Fruit fly (Drosophila melanogaster) S2 (cell line): ENCODE data around the gene CG6576.
A peak's percentile ranks its signal among the peaks of the same experiment; 100 is the strongest.

Experiments
- CG8478 ChIP-seq: fragments of >200 bp; optimal IDR thresholded peaks from 2 replicates; lab custom pipeline; 2018
- CTCF ChIP-seq, 2 experiments: fragments of >200 bp; optimal IDR thresholded peaks; 2 replicates each; lab custom pipeline; 2018

CG6576 gene

DNA sequence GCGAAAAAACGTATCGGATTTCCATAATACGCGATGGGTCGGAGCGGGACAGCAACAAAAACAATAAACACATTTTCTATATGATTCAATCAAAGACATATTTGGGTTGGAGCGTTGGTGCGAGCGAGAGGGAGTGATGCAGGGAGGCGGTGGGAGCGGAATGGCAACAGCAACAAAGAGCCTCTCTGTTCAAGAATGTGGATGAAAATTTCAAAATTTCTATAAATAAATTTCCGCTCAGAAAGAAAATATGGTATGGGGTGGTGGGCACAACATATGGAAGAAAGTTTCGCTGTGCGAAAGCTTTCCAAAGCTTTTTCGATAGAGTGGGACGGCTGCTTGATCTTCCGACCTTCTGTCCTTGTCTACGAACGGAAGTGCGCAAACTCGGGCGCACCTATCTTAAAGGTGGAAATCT is 14.7 kb upstream of the CG6576 start:
- TF ChIP-seq CG8478 (lab: Kevin White, UChicago) (no peak), CTCF (optimal IDR thresholded peaks at IDR 0.05; lab: Kevin White, UChicago) (no peak)

DNA sequence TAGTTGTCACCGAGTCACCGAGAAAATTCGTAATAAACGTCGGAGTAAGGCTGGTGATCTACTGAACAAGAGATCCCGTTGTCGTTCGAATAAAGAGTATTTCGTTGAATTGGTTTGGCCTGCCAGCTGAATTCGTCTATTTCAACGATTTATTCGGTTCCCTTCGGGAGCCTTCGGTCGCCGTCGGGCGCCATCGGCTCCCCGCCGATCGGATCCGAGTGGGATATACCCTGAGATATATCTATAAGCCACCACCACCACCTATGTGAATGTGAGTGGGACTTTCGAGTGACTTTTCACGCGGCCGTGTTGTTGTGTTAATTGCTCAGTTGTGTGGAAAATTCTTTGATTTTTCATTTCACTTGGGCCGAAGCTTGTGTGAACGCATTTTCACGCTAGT is 10.6 kb upstream of the CG6576 start, which contains the start of gene Prm:
Prm (minus strand) TSS at position 101 of the 400 bp plus-strand sequence.
- TF ChIP-seq CG8478 (lab: Kevin White, UChicago), result no peak
- TF ChIP-seq CTCF (optimal IDR thresholded peaks at IDR 0.05; lab: Kevin White, UChicago), result no peak

DNA sequence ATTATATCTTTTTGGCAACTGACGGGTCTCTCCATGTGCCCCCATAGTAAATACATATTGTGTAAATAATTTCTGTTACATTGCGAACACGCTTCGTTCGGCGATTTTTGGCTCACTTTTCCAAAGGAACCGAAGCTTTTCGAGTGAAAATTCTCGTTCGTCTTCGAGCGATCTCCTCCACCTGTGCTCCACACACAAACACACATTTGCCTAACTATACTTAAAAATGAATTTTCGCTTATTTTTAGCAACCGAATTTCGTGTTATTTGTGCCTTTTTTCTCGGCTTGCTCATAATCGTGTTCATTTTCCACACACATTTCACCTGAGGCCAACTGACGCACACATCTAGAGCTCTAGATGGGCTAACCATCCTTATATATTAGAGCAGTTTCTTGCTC is 9.3 kb upstream of the CG6576 start:
- TF ChIP-seq CTCF (optimal IDR thresholded peaks at IDR 0.05; lab: Kevin White, UChicago) (no peak), CG8478 (lab: Kevin White, UChicago) (no peak)

DNA sequence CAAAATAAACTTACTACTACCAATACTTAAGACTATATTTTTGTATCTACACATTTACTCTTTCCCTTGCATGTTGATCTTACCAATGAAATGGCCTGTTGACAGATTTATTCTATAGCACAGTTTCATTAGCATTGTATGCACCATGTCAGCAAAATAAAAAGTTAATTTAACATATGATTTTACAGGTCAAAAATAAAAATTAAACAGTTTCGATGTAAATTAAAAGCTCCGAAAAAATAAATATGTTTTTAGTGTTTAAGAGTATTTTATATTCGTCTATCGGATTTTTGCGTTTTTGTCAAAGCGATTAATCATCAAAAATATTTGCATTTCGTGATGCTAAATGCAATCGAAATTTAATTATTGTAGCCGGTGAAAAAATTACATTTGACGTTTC is 7.5 kb upstream of the CG6576 start:
- no peak for TF ChIP-seq CTCF (optimal IDR thresholded peaks at IDR 0.05; lab: Kevin White, UChicago)
- TF ChIP-seq CG8478 (lab: Kevin White, UChicago), result no peak

DNA sequence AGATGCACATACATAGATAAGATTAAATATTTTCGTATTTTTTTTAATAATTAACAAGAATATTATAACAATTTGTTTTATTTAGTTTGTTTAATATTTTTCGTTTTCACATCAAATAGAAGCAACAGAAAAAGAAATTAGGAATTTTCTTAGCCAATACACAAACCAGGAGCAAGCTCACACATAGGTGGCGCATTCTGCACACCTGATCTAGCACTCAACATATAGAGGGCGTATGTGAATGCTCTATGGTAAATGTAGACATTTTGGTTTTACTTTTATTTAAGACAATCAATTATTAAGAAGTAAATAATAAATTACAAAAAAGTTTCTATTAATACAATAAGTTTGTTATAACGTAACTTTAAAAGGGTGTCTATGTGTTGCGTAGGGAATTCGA is 7.0 kb upstream of the CG6576 start:
- TF ChIP-seq CTCF (optimal IDR thresholded peaks at IDR 0.05; lab: Kevin White, UChicago), result peak; percentile 85 to 98
- no peak for TF ChIP-seq CG8478 (lab: Kevin White, UChicago)

DNA sequence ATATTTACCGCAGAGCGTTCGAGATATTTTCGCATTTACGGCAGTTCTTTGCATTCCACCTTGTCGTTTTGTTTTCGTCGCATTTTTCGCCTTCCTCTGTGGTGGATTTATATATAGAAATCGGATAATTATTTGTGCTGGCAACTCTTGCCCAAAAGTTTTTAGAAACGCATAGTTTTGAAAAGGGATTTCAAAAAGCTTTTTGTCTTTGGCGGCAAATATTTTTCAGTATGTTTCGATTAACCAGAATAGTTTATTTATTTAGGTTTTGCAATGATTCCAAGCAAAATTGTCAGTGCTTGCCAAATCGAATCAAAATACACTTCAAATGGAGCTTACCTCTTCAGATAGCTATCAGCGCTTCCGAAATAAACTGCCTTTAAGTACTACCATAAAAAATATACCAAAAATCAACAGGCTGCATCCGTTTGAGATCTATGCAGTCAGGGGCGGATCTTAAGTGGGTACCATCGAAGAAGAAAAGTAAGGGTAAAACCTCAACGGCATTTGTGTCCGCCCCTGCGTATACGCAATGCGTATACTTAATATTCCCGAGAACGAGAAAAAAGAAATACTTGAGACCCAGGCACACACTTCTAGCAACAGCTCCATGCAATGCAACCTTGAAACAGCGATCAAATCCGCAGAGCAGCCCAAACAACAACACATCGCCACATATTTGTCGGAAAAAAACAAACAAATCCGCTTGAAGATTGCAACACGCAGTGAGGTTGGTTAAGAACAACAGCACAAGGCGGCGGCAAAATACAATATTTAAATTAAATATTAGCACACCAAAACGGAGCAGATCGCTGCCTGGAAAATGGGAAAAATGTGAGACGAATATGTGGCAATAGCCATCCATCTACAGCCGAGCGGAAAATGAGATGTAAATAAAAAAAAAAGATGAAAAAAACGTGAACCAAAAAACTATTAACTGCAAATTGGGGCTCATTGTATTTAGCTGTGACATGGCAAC is 5.8 kb upstream of the CG6576 start, which contains the start of gene CG13306:
CG13306 (minus strand) TSS at position 51 of the 979 bp plus-strand sequence.
- TF ChIP-seq CTCF (optimal IDR thresholded peaks at IDR 0.05; lab: Kevin White, UChicago), result no peak
- no peak for TF ChIP-seq CG8478 (lab: Kevin White, UChicago)

DNA sequence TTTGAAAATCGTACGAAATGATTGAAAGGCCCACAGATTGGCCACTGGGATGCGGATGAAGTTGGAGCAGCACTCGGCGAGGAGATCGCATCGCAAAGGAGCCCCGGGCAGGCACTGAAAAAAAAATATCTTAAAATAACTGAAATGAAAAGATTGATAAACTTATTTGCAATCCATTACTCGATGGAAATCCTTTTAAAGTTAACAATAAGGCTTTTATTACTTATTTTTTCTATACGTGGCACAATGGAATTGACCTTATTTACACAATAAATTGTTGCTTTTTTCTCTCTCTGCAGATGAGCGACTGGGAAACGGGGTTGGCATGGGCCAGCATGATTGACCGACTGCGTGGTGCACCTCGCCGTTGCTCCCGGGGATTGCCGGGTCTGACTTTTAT is 4.5 kb upstream of the CG6576 start:
- TF ChIP-seq CG8478 (lab: Kevin White, UChicago) (no peak), CTCF (optimal IDR thresholded peaks at IDR 0.05; lab: Kevin White, UChicago) (no peak)

DNA sequence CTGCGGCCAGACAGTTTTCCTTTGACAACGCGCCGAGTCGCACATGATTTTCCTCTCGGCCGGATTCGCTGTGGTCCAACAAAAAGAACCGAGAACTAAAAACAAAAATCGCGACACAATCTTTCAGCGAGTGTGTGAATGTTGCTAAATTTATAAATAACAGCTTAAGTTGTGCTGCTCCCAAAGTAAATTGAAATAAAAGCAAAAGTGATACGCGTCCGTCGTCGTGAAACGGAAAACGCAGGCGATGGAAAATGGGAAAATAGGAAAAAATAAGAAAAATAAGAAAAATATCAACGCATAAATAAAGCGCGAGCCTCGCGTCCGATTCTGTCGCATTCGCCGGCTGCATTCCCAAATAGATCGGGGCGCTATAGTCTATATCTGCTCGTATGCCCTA is 2.2 kb upstream of the CG6576 start, which contains the start of gene Fhos:
Fhos (plus strand) TSS at position 28 of the 400 bp plus-strand sequence.
- TF ChIP-seq CTCF (optimal IDR thresholded peaks at IDR 0.05; lab: Kevin White, UChicago) (no peak), CG8478 (lab: Kevin White, UChicago) (no peak)

DNA sequence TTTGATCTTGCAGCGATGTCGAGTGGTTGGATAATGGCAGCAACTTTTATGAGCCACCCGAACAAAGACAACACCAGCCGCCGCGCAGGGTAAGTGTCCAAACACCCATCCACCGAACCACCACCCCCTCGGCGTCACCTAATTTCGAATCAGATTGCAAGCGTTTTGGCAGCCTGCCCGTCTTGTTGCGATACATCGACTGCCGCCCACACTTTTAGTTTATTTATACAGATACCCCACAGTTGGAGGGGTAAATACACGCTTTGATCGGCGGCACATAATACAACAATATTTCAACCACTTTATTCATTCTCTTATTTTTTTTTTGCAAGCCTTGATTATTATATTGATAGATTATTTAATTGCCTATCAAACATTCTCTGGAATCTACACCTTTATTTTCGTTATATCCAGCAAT is 7.3 kb downstream of the CG6576 start:
- no peak for TF ChIP-seq CG8478 (lab: Kevin White, UChicago)

DNA sequence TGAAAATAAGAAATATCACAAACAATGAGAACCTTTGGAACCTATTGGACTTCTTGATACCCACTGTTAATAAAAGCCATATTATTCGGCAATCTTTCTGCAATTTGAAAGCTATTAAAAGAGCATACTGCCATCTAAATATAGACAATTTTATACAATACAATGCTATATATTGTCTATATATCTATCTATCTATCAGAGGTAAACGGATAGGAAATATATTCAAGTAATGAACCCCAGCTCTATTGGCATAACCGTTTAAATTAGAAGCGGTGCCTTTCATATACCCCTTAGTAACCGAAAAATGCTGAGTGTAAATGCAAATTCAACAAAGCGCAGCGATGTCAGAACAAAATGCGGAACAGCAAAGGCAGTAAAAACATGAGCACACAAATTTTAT is 8.0 kb downstream of the CG6576 start:
- TF ChIP-seq CG8478 (lab: Kevin White, UChicago), result no peak
- no peak for TF ChIP-seq CTCF (optimal IDR thresholded peaks at IDR 0.05; lab: Kevin White, UChicago)

DNA sequence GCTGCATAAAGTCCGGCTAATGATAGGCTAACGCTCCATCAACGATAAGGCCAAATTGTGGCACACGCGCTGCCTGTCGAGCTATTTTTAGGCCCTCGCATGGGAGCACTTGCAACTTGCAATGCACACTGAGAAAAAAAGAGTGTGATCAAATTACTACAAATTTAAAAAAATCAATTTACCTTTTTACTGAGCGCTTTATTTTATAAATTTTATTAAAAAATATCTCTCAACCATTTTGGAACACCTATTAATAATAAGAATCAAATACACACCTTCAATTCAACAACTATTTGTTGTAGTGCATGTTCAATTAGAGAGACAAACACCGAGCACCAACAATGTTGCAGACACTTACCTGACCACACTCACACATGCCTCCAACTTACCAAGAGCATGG is 9.7 kb downstream of the CG6576 start:
- TF ChIP-seq CTCF (optimal IDR thresholded peaks at IDR 0.05; lab: Kevin White, UChicago) (no peak), CG8478 (lab: Kevin White, UChicago) (no peak)

DNA sequence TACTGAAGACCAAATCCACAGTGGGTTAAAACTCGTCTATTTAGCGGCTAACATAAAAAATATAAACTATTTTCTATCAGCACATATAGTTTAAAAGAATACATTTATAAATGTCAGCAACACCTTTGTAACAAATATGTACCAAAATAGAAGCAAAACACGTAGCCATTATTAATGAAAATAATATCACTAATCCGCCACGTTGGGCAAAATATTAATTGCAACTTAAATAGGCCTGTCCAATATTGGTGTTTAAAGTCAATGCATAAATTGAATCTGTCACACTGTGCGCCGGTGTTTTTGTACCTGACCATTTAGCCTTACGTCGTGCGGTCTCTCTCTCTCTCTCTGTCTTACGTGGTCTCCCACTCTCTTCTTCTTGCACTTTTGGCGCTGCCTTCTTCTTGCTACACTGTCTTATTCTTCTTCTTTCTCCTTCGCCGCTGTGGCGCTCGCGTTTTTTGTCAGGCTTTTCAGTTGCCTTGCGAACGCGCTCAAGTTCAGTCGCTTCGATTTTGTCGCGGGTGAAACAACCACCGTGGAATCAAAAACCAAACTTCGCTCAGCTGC is 10.3 kb downstream of the CG6576 start:
- TF ChIP-seq CG8478 (lab: Kevin White, UChicago), result no peak
- no peak for TF ChIP-seq CTCF (optimal IDR thresholded peaks at IDR 0.05; lab: Kevin White, UChicago)

DNA sequence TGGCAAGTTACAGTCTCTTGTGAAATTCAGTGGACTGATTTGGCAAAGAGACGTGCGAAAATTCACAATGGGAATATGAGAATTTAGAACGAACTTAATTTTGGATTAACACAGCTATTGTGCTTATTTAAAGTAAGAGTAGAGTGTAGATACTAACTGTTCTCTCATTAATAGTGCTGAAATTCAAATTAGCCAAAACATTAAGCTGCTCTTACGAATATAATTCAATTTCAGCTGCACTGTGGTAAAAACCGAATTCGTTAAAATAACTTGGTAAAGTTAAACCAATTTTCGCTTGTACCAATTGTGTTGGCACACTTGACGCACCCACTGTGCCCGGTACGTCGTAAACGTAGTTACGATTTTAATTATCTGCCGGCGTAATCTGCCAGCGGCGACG is 12.1 kb downstream of the CG6576 start:
- TF ChIP-seq CTCF (optimal IDR thresholded peaks at IDR 0.05; lab: Kevin White, UChicago) (no peak), CG8478 (lab: Kevin White, UChicago) (no peak)

DNA sequence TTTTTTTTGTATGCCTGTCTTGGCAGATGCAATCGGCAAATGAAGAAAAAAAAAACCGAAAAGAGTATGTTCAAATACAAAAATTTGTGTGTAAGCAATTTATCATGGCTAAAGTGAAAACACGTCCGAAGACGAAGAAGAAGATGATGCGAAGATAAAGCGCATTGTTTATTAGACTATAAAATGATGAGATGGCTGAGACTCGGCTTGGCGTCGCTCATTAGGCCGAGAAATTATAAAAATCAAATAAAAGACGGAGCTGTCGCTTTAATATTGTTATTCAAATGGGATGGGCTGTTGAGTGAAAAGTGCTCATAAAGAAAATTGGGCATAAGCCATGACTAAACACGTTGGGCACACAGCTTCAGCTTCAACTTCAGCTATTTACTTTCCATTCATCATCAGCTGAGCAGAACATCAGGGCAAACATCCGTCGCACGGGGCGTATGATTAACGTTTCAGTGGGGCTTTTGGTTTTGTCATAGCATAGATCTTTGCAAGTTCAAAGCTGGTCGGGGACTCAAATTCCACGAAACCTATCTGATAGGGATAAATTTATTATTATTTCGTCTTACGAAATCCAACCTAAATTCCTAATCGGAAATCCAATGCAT is 14.9 kb downstream of the CG6576 start:
- TF ChIP-seq CTCF (optimal IDR thresholded peaks at IDR 0.05; lab: Kevin White, UChicago), result no peak
- TF ChIP-seq CG8478 (lab: Kevin White, UChicago), result no peak
